Worm (Caenorhabditis elegans) whole organism, L3 larva: ENCODE results near the gene nekl-4.

Experiments used
- R02D3.7 ChIP-seq: fragments of 150-350 bp; optimal IDR thresholded peaks from 2 replicates; lab custom pipeline; 2014; ENCODE audit warnings: missing biosample characterization, missing genetic modification characterization
- ama-1 ChIP-seq: fragments of 150-350 bp; optimal IDR thresholded peaks from 2 replicates; lab custom pipeline; 2018
- elt-3 ChIP-seq, 3 experiments: fragments of 150-350 bp in 1 of 3; sonication (generic microtip) in 2 of 3; optimal IDR thresholded peaks; 2 replicates in 2 of 3; 4 replicates in 1 of 3; lab custom pipeline; 2014 to 2017; ENCODE audit warnings: missing biosample characterization in 3 of 3, missing genetic modification characterization in 3 of 3
- lin-15B ChIP-seq: fragments of 150-350 bp; optimal IDR thresholded peaks from 2 replicates; lab custom pipeline; 2014; ENCODE audit warnings: missing biosample characterization, missing genetic modification characterization
- mdl-1 ChIP-seq: fragments of 150-350 bp; optimal IDR thresholded peaks from 2 replicates; lab custom pipeline; 2014; ENCODE audit warnings: missing biosample characterization, missing genetic modification characterization
- nhr-11 ChIP-seq: fragments of 150-350 bp; optimal IDR thresholded peaks from 2 replicates; lab custom pipeline; 2014; ENCODE audit warnings: missing biosample characterization, missing genetic modification characterization
- nhr-12 ChIP-seq: fragments of 150-350 bp; optimal IDR thresholded peaks from 2 replicates; lab custom pipeline; 2014; ENCODE audit warnings: missing biosample characterization, missing genetic modification characterization
- nhr-23 ChIP-seq: fragments of 150-350 bp; optimal IDR thresholded peaks from 2 replicates; lab custom pipeline; 2014; ENCODE audit warnings: missing biosample characterization, missing genetic modification reagents, missing genetic modification characterization
- nhr-28 ChIP-seq: fragments of 150-350 bp; optimal IDR thresholded peaks from 2 replicates; lab custom pipeline; 2014; ENCODE audit warnings: missing biosample characterization, missing genetic modification characterization
- pha-4 ChIP-seq: fragments of 150-350 bp; optimal IDR thresholded peaks from 2 replicates; lab custom pipeline; 2014; ENCODE audit warnings: missing biosample characterization, missing genetic modification reagents, missing genetic modification characterization
- pqm-1 ChIP-seq: fragments of 150-350 bp; optimal IDR thresholded peaks from 2 replicates; lab custom pipeline; 2017; ENCODE audit warnings: missing biosample characterization, missing genetic modification characterization, inconsistent platforms
- unc-62 ChIP-seq: fragments of 150-350 bp; sonication (generic microtip); optimal IDR thresholded peaks from 4 replicates; lab custom pipeline; 2014; ENCODE audit warnings: missing biosample characterization, missing genetic modification reagents, missing genetic modification characterization

- no peak for TF ChIP-seq nhr-12 (tag; lab: Kevin White, UChicago)
- no peak for TF ChIP-seq nhr-11 (tag; lab: Kevin White, UChicago)
- TF ChIP-seq lin-15B: no peak
- TF ChIP-seq nhr-28 (tag; lab: Kevin White, UChicago): no peak
- TF ChIP-seq R02D3.7: no peak
- TF ChIP-seq elt-3 (tag; optimal IDR thresholded peaks at IDR 0.05; lab: Kevin White, UChicago): no peak
- TF ChIP-seq mdl-1 (tag; lab: Kevin White, UChicago): no peak
- no peak for TF ChIP-seq pha-4 (tag; lab: Kevin White, UChicago)
- no peak for TF ChIP-seq nhr-23
- no peak for TF ChIP-seq unc-62 (GFP tag; lab: Kevin White, UChicago)
- no peak for TF ChIP-seq pqm-1 (tag; lab: Kevin White, UChicago)
- no peak for TF ChIP-seq ama-1 (lab: Kevin White, UChicago)
Measured at ce11 chrIII:5517423-5517822, at the start of gene nekl-4.
